Worm (Caenorhabditis elegans): ENCODE results near the gene Y71H2B.2.

DNA sequence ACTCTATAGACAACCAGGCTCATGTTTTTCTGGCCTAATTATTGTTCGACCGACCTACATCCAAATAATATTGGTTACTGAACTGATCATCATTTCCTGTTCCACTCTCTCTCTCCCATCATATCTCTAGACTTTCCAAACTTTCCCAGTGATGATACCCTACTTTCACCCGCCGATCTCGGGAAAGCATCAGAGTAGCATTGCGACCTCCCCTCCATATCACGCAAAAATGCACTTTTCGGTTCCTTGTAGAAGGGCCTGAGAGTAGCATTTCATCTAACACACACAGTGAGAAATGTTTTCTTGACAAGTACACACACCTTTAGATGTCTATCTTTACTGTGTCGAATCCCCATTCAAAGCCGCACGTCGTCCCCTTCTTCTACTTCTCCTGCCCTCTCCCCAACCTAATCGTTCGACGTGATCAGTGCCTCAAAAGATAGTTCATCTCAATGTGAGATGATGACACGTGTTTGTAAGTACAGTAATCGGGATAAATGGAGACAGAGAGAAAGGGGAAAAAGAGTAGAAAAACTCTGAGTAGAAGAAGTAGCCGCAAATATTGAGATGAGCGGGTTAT lies 9.9 kb downstream of the Y71H2B.2 start:
- TF ChIP-seq nhr-11 (tag; optimal IDR thresholded peaks at IDR 0.05) (no peak), lin-35 (GFP tag; optimal IDR thresholded peaks at IDR 0.05) (no peak), ztf-11 (tag; optimal IDR thresholded peaks at IDR 0.05) (no peak), hlh-4 (tag; optimal IDR thresholded peaks at IDR 0.05) (no peak), hlh-17 (GFP tag; optimal IDR thresholded peaks at IDR 0.05; ENCODE audit: borderline replicate concordance) (no peak), fkh-10 (GFP tag; optimal IDR thresholded peaks at IDR 0.05) (no peak), nhr-77 (tag; optimal IDR thresholded peaks at IDR 0.05) (no peak)
